Fruit fly (Drosophila melanogaster) Kc167 (cell line): Measurements from ENCODE around the gene CG46244.

ENCODE experiments used
- Myc ChIP-seq: fragments of >200 bp; optimal IDR thresholded peaks from 2 replicates; lab custom pipeline; 2017; ENCODE audit warnings: missing external identifiers
- Sin3A ChIP-seq: fragments of >200 bp; optimal IDR thresholded peaks from 2 replicates; lab custom pipeline; 2018; ENCODE audit warnings: missing external identifiers

- TF ChIP-seq Myc (lab: Kevin White, UChicago) (no peak), Sin3A (lab: Kevin White, UChicago) (no peak)
Observed at dm6 chr2L:19763446-19763772, 157.0 kb downstream of the CG46244 start.
